Fruit fly (Drosophila melanogaster): Measurements from ENCODE around the gene CG16753.

The CG16753 gene

DNA sequence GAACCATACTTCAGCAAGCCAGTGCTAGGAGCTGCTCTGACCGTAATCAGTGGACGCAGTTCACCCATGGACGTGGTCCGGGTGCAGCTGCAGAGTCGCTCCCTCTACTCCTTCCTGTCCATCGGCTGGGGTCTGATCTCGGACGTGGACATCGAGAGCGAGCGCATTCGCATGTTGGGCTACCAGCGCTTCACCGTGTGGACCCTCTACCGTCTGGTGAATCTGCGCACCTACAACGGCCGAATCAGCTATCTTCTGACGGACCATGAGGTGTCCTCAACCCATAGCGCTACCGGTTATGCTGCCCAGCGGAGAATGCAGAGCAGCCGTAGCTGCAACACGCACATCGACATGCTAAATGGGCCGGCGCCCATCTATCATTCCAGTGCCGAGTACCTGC, 6.2 kb upstream of the CG16753 start:
- TF ChIP-seq jim (GFP tag; optimal IDR thresholded peaks at IDR 0.05) (no peak), psq (GFP tag; optimal IDR thresholded peaks at IDR 0.05) (no peak), tai (GFP tag; optimal IDR thresholded peaks at IDR 0.05) (no peak), Hnf4 (GFP tag; optimal IDR thresholded peaks at IDR 0.05) (no peak), Dfd (GFP tag; optimal IDR thresholded peaks at IDR 0.05) (no peak), dsf (GFP tag; optimal IDR thresholded peaks at IDR 0.05; ENCODE audit: borderline replicate concordance) (no peak), CG9705 (GFP tag; optimal IDR thresholded peaks at IDR 0.05) (no peak), Dif (GFP tag; optimal IDR thresholded peaks at IDR 0.05; ENCODE audit: partially characterized antibody) (no peak)

- TF ChIP-seq jim (GFP tag; optimal IDR thresholded peaks at IDR 0.05) (peak; percentile 54), sv (GFP tag; optimal IDR thresholded peaks at IDR 0.05) (no peak), brk (GFP tag; optimal IDR thresholded peaks at IDR 0.05) (no peak), Hr78 (GFP tag; optimal IDR thresholded peaks at IDR 0.05) (no peak), Rel (GFP tag; optimal IDR thresholded peaks at IDR 0.05) (no peak), Rel (tag; optimal IDR thresholded peaks at IDR 0.05) (peak; percentile 90), Mio (GFP tag; optimal IDR thresholded peaks at IDR 0.05) (no peak), h (GFP tag; optimal IDR thresholded peaks at IDR 0.05) (no peak), ey (GFP tag; optimal IDR thresholded peaks at IDR 0.05) (no peak)
Observed at dm6 chr3L:3050185-3050584, 4.7 kb upstream of the CG16753 start, which contains the start of gene CG32485. TSS of gene CG32485 (plus strand) at chr3L:3050323.

dm6 chr3L:3052110-3052871, 2.6 kb upstream of the CG16753 start, which contains the start of gene CG1271:
TSS of gene CG1271 (plus strand) at chr3L:3052514.
- TF ChIP-seq Hnf4 (GFP tag; optimal IDR thresholded peaks at IDR 0.05): no peak
- peak; percentile 39 for TF ChIP-seq psq (GFP tag; optimal IDR thresholded peaks at IDR 0.05)
- no peak for TF ChIP-seq jim (GFP tag; optimal IDR thresholded peaks at IDR 0.05)
- TF ChIP-seq Sp1 (GFP tag; optimal IDR thresholded peaks at IDR 0.05): peak; percentile 71
- TF ChIP-seq br (GFP tag; optimal IDR thresholded peaks at IDR 0.05): peak; percentile 67
- TF ChIP-seq Mio (GFP tag; optimal IDR thresholded peaks at IDR 0.05): no peak
- TF ChIP-seq ey (GFP tag; optimal IDR thresholded peaks at IDR 0.05): peak; percentile 65
- TF ChIP-seq sv (GFP tag; optimal IDR thresholded peaks at IDR 0.05): peak; percentile 29
- no peak for TF ChIP-seq pan (optimal IDR thresholded peaks at IDR 0.05)
- no peak for TF ChIP-seq Rel (GFP tag; optimal IDR thresholded peaks at IDR 0.05)
- TF ChIP-seq Rel (tag; optimal IDR thresholded peaks at IDR 0.05): peak; percentile 61
- no peak for TF ChIP-seq Hr78 (GFP tag; optimal IDR thresholded peaks at IDR 0.05)
- TF ChIP-seq OdsH (GFP tag; optimal IDR thresholded peaks at IDR 0.05): peak; percentile 41
- TF ChIP-seq N (GFP tag; optimal IDR thresholded peaks at IDR 0.05): no peak
- peak; percentile 85 for TF ChIP-seq h (GFP tag; optimal IDR thresholded peaks at IDR 0.05)
- TF ChIP-seq Myc (optimal IDR thresholded peaks at IDR 0.05): peak; percentile 98
- TF ChIP-seq tai (GFP tag; optimal IDR thresholded peaks at IDR 0.05): no peak
- TF ChIP-seq CG9705 (GFP tag; optimal IDR thresholded peaks at IDR 0.05): peak; percentile 51
- peak; percentile 59 for TF ChIP-seq rgr (GFP tag; optimal IDR thresholded peaks at IDR 0.05)
- TF ChIP-seq Jra (GFP tag; optimal IDR thresholded peaks at IDR 0.05): peak; percentile 30
- peak; percentile 84 for TF ChIP-seq GATAd (GFP tag; optimal IDR thresholded peaks at IDR 0.05)
- TF ChIP-seq lola (GFP tag; optimal IDR thresholded peaks at IDR 0.05): no peak
- TF ChIP-seq foxo (GFP tag; optimal IDR thresholded peaks at IDR 0.05): peak in 1 of 2 experiments; percentile 82
- peak; percentile 82 for TF ChIP-seq woc (GFP tag; optimal IDR thresholded peaks at IDR 0.05)
- TF ChIP-seq HLH106 (tag; optimal IDR thresholded peaks at IDR 0.05): peak; percentile 73
- TF ChIP-seq dl (GFP tag; optimal IDR thresholded peaks at IDR 0.05; ENCODE audit: insufficient read depth in 1 of 2, partially characterized antibody in 2 of 2): no peak
- TF ChIP-seq Vsx2 (GFP tag; optimal IDR thresholded peaks at IDR 0.05; ENCODE audit: partially characterized antibody): no peak

DNA sequence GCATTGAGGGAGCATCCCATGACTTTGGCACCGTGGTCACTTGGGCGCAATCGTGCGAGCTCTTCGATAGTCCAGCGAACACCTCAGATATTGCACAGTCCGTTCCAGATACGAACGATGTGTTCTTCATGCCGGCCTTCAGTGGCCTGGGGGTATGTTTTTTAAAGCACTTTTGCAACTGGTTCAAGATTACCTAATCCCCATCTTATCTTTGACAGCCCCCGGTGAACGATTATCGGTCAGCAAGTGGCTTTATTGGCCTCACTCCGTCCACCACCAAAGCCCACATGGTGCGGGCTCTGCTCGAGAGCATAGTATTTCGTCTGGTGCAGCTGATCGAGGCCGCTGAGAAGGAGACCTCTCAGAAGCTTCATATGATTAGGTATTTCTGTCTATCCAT, 780 bp upstream of the CG16753 start:
- TF ChIP-seq CG32264 (GFP tag; optimal IDR thresholded peaks at IDR 0.05) (no peak), lola (GFP tag; optimal IDR thresholded peaks at IDR 0.05) (no peak), Sp1 (GFP tag; optimal IDR thresholded peaks at IDR 0.05) (no peak), usp (GFP tag; optimal IDR thresholded peaks at IDR 0.05) (no peak)
